Worm (Caenorhabditis elegans): Measurements from ENCODE around the gene nfm-1.

DNA sequence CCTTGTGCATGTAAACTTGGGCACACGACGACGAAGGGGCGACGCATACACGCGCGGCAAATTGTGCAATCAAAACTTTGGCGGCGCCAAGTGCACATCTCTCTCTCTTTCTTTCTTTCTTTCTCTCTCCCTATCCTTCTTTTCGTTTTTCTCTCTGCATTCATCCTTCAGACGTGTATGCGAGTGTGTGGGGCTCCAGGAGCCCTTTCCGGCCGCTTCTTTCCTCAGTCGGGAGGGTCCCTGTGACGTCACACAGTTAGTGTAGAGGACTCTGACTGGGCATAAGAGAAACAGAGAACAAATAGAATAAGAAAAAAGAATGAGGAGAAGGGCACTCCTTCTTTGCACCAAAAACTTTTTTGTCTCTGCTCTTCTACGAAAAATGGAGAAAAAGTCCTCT is 21.8 kb upstream of the nfm-1 start:
- peak; percentile 82 for TF ChIP-seq him-1 (tag; optimal IDR thresholded peaks at IDR 0.05)
- no peak for TF ChIP-seq dao-5 (tag; optimal IDR thresholded peaks at IDR 0.05)

All from whole organism, L4/young adult.